Worm (Caenorhabditis elegans): ENCODE measurements around the gene srr-3.

DNA sequence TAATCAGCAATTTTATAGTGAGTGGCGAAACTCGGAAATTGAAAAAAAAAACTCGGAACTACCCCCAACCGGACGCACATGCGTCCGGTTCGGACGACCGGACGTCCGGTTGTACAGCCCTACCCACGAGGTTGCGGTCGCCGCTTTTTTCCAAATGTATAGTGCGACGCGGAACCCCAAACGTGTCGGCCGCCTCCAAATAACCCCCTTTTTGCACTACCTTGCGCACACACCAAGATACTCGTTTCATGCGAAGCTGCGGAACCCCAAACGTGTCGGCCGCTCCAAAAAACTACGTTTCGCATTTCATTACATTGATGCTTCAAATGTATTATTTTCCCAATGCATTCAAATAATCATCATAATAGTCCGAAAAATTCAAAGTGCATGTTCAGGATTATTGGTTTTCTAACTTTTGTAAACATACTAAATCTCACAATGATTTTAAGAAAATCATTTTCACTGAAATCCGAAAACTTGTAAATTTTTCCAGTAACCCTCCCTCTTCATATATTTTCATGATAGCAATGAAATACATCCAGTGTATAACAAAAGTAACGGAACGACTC lies 36.5 kb downstream of the srr-3 start, which contains the start of gene srw-35:
- TF ChIP-seq W03F9.2 (tag; optimal IDR thresholded peaks at IDR 0.05) (no peak), dao-5 (tag; optimal IDR thresholded peaks at IDR 0.05) (no peak), him-1 (tag; optimal IDR thresholded peaks at IDR 0.05) (no peak)
